Worm (Caenorhabditis elegans) whole organism, L2 larva: ENCODE results near the gene pas-6.
A peak's percentile ranks its signal among the peaks of the same experiment; 100 is the strongest.

Experiments
- C34F6.9 ChIP-seq: fragments of 150-350 bp; optimal IDR thresholded peaks from 2 replicates; lab custom pipeline; 2014; ENCODE audit warnings: missing biosample characterization, missing genetic modification characterization
- F13H6.1 ChIP-seq: sonication (generic microtip); optimal IDR thresholded peaks from 2 replicates; lab custom pipeline; 2016; ENCODE audit warnings: missing genetic modification characterization, missing compliant biosample characterization
- R02D3.7 ChIP-seq: fragments of 150-350 bp; optimal IDR thresholded peaks from 2 replicates; lab custom pipeline; 2014; ENCODE audit warnings: missing biosample characterization, missing genetic modification characterization
- Y55F3AM.14 ChIP-seq: fragments of 200-800 bp; sonication (Bioruptor generic); optimal IDR thresholded peaks from 2 replicates; lab custom pipeline; 2018; ENCODE audit warnings: mild to moderate bottlenecking, missing genetic modification characterization, missing compliant biosample characterization
- alr-1 ChIP-seq: fragments of 150-350 bp; optimal IDR thresholded peaks from 2 replicates; lab custom pipeline; 2014; ENCODE audit warnings: missing biosample characterization, missing genetic modification characterization
- aly-2 ChIP-seq: fragments of 150-350 bp; optimal IDR thresholded peaks from 2 replicates; lab custom pipeline; 2014; ENCODE audit warnings: missing biosample characterization, missing genetic modification characterization
- ama-1 ChIP-seq: fragments of 150-350 bp; optimal IDR thresholded peaks from 2 replicates; lab custom pipeline; 2018; ENCODE audit warnings: inconsistent platforms
- blmp-1 ChIP-seq: sonication (generic microtip); optimal IDR thresholded peaks from 2 replicates; lab custom pipeline; 2017; ENCODE audit warnings: missing genetic modification characterization, mild to moderate bottlenecking, missing compliant biosample characterization, antibody characterized with exemption, moderate library complexity; ENCODE audit not compliant: insufficient read depth
- ceh-16 ChIP-seq: fragments of 150-350 bp; optimal IDR thresholded peaks from 2 replicates; lab custom pipeline; 2014; ENCODE audit warnings: missing biosample characterization, missing genetic modification characterization
- ceh-82 ChIP-seq: fragments of 150-350 bp; optimal IDR thresholded peaks from 2 replicates; lab custom pipeline; 2014; ENCODE audit warnings: missing biosample characterization, missing genetic modification characterization
- crh-2 ChIP-seq: sonication (generic microtip); optimal IDR thresholded peaks from 2 replicates; lab custom pipeline; 2017; ENCODE audit warnings: missing biosample characterization, missing genetic modification characterization
- dmd-4 ChIP-seq: sonication (generic microtip); optimal IDR thresholded peaks from 2 replicates; lab custom pipeline; 2017; ENCODE audit warnings: missing biosample characterization, missing genetic modification characterization
- egl-27 ChIP-seq: sonication (generic microtip); optimal IDR thresholded peaks from 3 replicates; lab custom pipeline; 2017; ENCODE audit warnings: missing biosample characterization, missing genetic modification reagents, missing genetic modification characterization
- elt-1 ChIP-seq: fragments of 150-350 bp; optimal IDR thresholded peaks from 2 replicates; lab custom pipeline; 2014; ENCODE audit warnings: missing biosample characterization, missing genetic modification characterization
- elt-3 ChIP-seq: sonication (generic microtip); optimal IDR thresholded peaks from 2 replicates; lab custom pipeline; 2017; ENCODE audit warnings: missing biosample characterization, missing genetic modification characterization
- fos-1 ChIP-seq: fragments of 150-350 bp; optimal IDR thresholded peaks from 2 replicates; lab custom pipeline; 2014; ENCODE audit warnings: missing biosample characterization, missing genetic modification characterization
- gmeb-1 ChIP-seq: fragments of 150-350 bp; optimal IDR thresholded peaks from 2 replicates; lab custom pipeline; 2014; ENCODE audit warnings: missing biosample characterization, missing genetic modification characterization
- lin-11 ChIP-seq: fragments of 150-350 bp; sonication (generic microtip); optimal IDR thresholded peaks from 2 replicates; lab custom pipeline; 2014; ENCODE audit warnings: missing biosample characterization, missing genetic modification characterization, inconsistent platforms, mixed read lengths
- lin-13 ChIP-seq: fragments of 150-350 bp; optimal IDR thresholded peaks from 2 replicates; lab custom pipeline; 2014; ENCODE audit warnings: missing biosample characterization, missing genetic modification reagents, missing genetic modification characterization
- lin-39 ChIP-seq: fragments of 150-350 bp; optimal IDR thresholded peaks from 2 replicates; lab custom pipeline; 2014; ENCODE audit warnings: missing biosample characterization, missing genetic modification reagents, missing genetic modification characterization
- lsy-2 ChIP-seq, 2 experiments: fragments of 150-350 bp in 1 of 2; sonication (generic microtip) in 1 of 2; optimal IDR thresholded peaks; 2 replicates each; lab custom pipeline; 2014 to 2017; ENCODE audit warnings: missing biosample characterization in 2 of 2, missing genetic modification characterization in 2 of 2
- mab-5 ChIP-seq: fragments of 150-350 bp; optimal IDR thresholded peaks from 2 replicates; lab custom pipeline; 2014; ENCODE audit warnings: missing biosample characterization, missing genetic modification characterization
- mbf-1 ChIP-seq: sonication (generic microtip); optimal IDR thresholded peaks from 2 replicates; lab custom pipeline; 2017; ENCODE audit warnings: missing biosample characterization, missing genetic modification characterization
- nhr-10 ChIP-seq: sonication (generic microtip); optimal IDR thresholded peaks from 2 replicates; lab custom pipeline; 2017; ENCODE audit warnings: missing biosample characterization, missing genetic modification characterization
- nhr-11 ChIP-seq: fragments of 150-350 bp; optimal IDR thresholded peaks from 2 replicates; lab custom pipeline; 2014; ENCODE audit warnings: missing biosample characterization, missing genetic modification characterization
- nhr-12 ChIP-seq: fragments of 150-350 bp; optimal IDR thresholded peaks from 2 replicates; lab custom pipeline; 2014; ENCODE audit warnings: missing biosample characterization, missing genetic modification characterization
- nhr-129 ChIP-seq: fragments of 150-350 bp; optimal IDR thresholded peaks from 2 replicates; lab custom pipeline; 2014; ENCODE audit warnings: missing biosample characterization, missing genetic modification characterization
- nhr-21 ChIP-seq: fragments of 150-350 bp; optimal IDR thresholded peaks from 2 replicates; lab custom pipeline; 2014; ENCODE audit warnings: missing biosample characterization, missing genetic modification characterization
- nhr-237 ChIP-seq: fragments of 150-350 bp; optimal IDR thresholded peaks from 2 replicates; lab custom pipeline; 2014; ENCODE audit warnings: missing biosample characterization, missing genetic modification characterization
- nhr-6 ChIP-seq: fragments of 150-350 bp; optimal IDR thresholded peaks from 2 replicates; lab custom pipeline; 2014; ENCODE audit warnings: missing biosample characterization, missing genetic modification characterization
- nhr-77 ChIP-seq: fragments of 150-350 bp; optimal IDR thresholded peaks from 2 replicates; lab custom pipeline; 2014; ENCODE audit warnings: missing biosample characterization, missing genetic modification characterization
- peb-1 ChIP-seq: fragments of 150-350 bp; optimal IDR thresholded peaks from 2 replicates; lab custom pipeline; 2014; ENCODE audit warnings: missing biosample characterization, missing genetic modification characterization
- sem-4 ChIP-seq: fragments of 150-350 bp; optimal IDR thresholded peaks from 2 replicates; lab custom pipeline; 2014; ENCODE audit warnings: missing biosample characterization, missing genetic modification reagents, missing genetic modification characterization
- sma-3 ChIP-seq: sonication (generic microtip); optimal IDR thresholded peaks from 2 replicates; lab custom pipeline; 2016; ENCODE audit warnings: missing genetic modification reagents, missing genetic modification characterization, missing compliant biosample characterization
- sma-9 ChIP-seq, 2 experiments: fragments of 150-350 bp in 1 of 2; sonication (generic microtip) in 1 of 2; optimal IDR thresholded peaks; 2 replicates each; lab custom pipeline; 2014 to 2016; ENCODE audit warnings: missing genetic modification characterization in 2 of 2, mild to moderate bottlenecking in 1 of 2, missing biosample characterization in 1 of 2, missing compliant biosample characterization in 1 of 2, missing genetic modification reagents in 1 of 2, moderate library complexity in 1 of 2
- snpc-4 ChIP-seq: fragments of 150-350 bp; optimal IDR thresholded peaks from 2 replicates; lab custom pipeline; 2014; ENCODE audit warnings: missing biosample characterization, missing genetic modification characterization
- unc-39 ChIP-seq: fragments of 150-350 bp; optimal IDR thresholded peaks from 2 replicates; lab custom pipeline; 2014; ENCODE audit warnings: missing biosample characterization, missing genetic modification characterization
- unc-55 ChIP-seq: fragments of 150-350 bp; sonication (generic microtip); optimal IDR thresholded peaks from 3 replicates; lab custom pipeline; 2014; ENCODE audit warnings: missing biosample characterization, missing genetic modification reagents, missing genetic modification characterization
- unc-62 ChIP-seq: fragments of 150-350 bp; optimal IDR thresholded peaks from 2 replicates; lab custom pipeline; 2014; ENCODE audit warnings: missing biosample characterization, missing genetic modification reagents, missing genetic modification characterization
- zag-1 ChIP-seq: fragments of 150-350 bp; optimal IDR thresholded peaks from 2 replicates; lab custom pipeline; 2014; ENCODE audit warnings: missing biosample characterization, missing genetic modification characterization
- ztf-1 ChIP-seq: fragments of 200-800 bp; sonication (Bioruptor generic); conservative IDR thresholded peaks from 2 replicates; pipeline ENCODE4 v1.3.6; 2022; ENCODE audit warnings: missing genetic modification characterization, missing compliant biosample characterization
- ztf-11 ChIP-seq: sonication (generic microtip); optimal IDR thresholded peaks from 2 replicates; lab custom pipeline; 2017; ENCODE audit warnings: missing biosample characterization, missing genetic modification characterization
- ztf-4 ChIP-seq: fragments of 150-350 bp; optimal IDR thresholded peaks from 2 replicates; lab custom pipeline; 2014; ENCODE audit warnings: missing biosample characterization, missing genetic modification characterization

pas-6 gene

ce11 chrV:5610186-5610585 lies 26.0 kb upstream of the pas-6 start:
- TF ChIP-seq dmd-4 (tag; lab: Kevin White, UChicago) (no peak), sma-9 (GFP tag; optimal IDR thresholded peaks at IDR 0.05; lab: Kevin White, UChicago) (no peak), sma-9 (tag; optimal IDR thresholded peaks at IDR 0.05; lab: Kevin White, UChicago) (no peak), egl-27 (tag; lab: Kevin White, UChicago) (no peak), nhr-11 (tag; lab: Kevin White, UChicago) (no peak), elt-1 (no peak), nhr-10 (no peak), alr-1 (tag; lab: Kevin White, UChicago) (no peak), nhr-129 (tag; lab: Kevin White, UChicago) (no peak), sma-3 (GFP tag; lab: Kevin White, UChicago) (no peak), lsy-2 (tag; optimal IDR thresholded peaks at IDR 0.05; lab: Kevin White, UChicago) (no peak), ceh-82 (tag; lab: Kevin White, UChicago) (no peak), ztf-1 (GFP tag; lab: Robert Waterston, UW) (no peak), peb-1 (tag; lab: Kevin White, UChicago) (no peak), lin-39 (tag; lab: Kevin White, UChicago) (no peak), lin-13 (GFP tag; lab: Kevin White, UChicago) (no peak), crh-2 (tag; lab: Kevin White, UChicago) (no peak), Y55F3AM.14 (GFP tag; lab: Kevin White, UChicago) (no peak), sem-4 (no peak)

ce11 chrV:5606255-5606654 lies 22.1 kb upstream of the pas-6 start, which contains the start of gene CD4.1:
CD4.1 (plus strand) TSS chrV:5606555.
- TF ChIP-seq snpc-4 (tag; lab: Kevin White, UChicago), result no peak

ce11 chrV:5601263-5601662 lies 17.1 kb upstream of the pas-6 start, which contains the start of gene CD4.8:
CD4.8 (minus strand) TSS chrV:5601363.
- TF ChIP-seq sma-3 (GFP tag; lab: Kevin White, UChicago) (no peak), zag-1 (no peak), unc-62 (GFP tag; lab: Kevin White, UChicago) (no peak)

- TF ChIP-seq mab-5 (tag; lab: Kevin White, UChicago), result no peak
- no peak for TF ChIP-seq nhr-11 (tag; lab: Kevin White, UChicago)
- TF ChIP-seq nhr-21, result no peak
- no peak for TF ChIP-seq unc-62 (GFP tag; lab: Kevin White, UChicago)
- no peak for TF ChIP-seq nhr-6
- TF ChIP-seq elt-1, result no peak
- peak; percentile 93 for TF ChIP-seq gmeb-1
- no peak for TF ChIP-seq ztf-11 (tag; lab: Kevin White, UChicago)
- TF ChIP-seq mbf-1 (tag; lab: Kevin White, UChicago), result no peak
- TF ChIP-seq elt-3 (tag; lab: Kevin White, UChicago), result no peak
- no peak for TF ChIP-seq nhr-12 (tag; lab: Kevin White, UChicago)
- TF ChIP-seq lsy-2 (tag; optimal IDR thresholded peaks at IDR 0.05; lab: Kevin White, UChicago), result peak in 1 of 2 experiments; percentile 58
- TF ChIP-seq nhr-129 (tag; lab: Kevin White, UChicago), result peak; percentile 1
- TF ChIP-seq zag-1, result no peak
- no peak for TF ChIP-seq R02D3.7
- TF ChIP-seq ztf-1 (GFP tag; lab: Robert Waterston, UW), result no peak
- TF ChIP-seq ama-1 (lab: Kevin White, UChicago), result no peak
- TF ChIP-seq fos-1 (tag; lab: Kevin White, UChicago), result no peak
- TF ChIP-seq nhr-10, result no peak
- TF ChIP-seq alr-1 (tag; lab: Kevin White, UChicago), result no peak
- peak; percentile 61 for TF ChIP-seq snpc-4 (tag; lab: Kevin White, UChicago)
- TF ChIP-seq blmp-1 (tag; lab: Kevin White, UChicago), result no peak
- no peak for TF ChIP-seq ztf-4
- peak; percentile 56 for TF ChIP-seq unc-55 (GFP tag; lab: Kevin White, UChicago)
- no peak for TF ChIP-seq nhr-237 (tag; lab: Kevin White, UChicago)
- TF ChIP-seq C34F6.9 (tag; lab: Kevin White, UChicago), result peak; percentile 36
- no peak for TF ChIP-seq dmd-4 (tag; lab: Kevin White, UChicago)
- TF ChIP-seq F13H6.1 (tag; lab: Kevin White, UChicago), result no peak
- no peak for TF ChIP-seq nhr-77 (tag; lab: Kevin White, UChicago)
- no peak for TF ChIP-seq ceh-16
- no peak for TF ChIP-seq crh-2 (tag; lab: Kevin White, UChicago)
- no peak for TF ChIP-seq unc-39 (tag; lab: Kevin White, UChicago)
- TF ChIP-seq sma-3 (GFP tag; lab: Kevin White, UChicago), result no peak
- no peak for TF ChIP-seq aly-2 (tag; lab: Kevin White, UChicago)
- TF ChIP-seq lin-11 (tag; lab: Kevin White, UChicago), result no peak
- no peak for TF ChIP-seq ceh-82 (tag; lab: Kevin White, UChicago)
- no peak for TF ChIP-seq lin-39 (tag; lab: Kevin White, UChicago)
- TF ChIP-seq sma-9 (GFP tag; optimal IDR thresholded peaks at IDR 0.05; lab: Kevin White, UChicago), result no peak
- no peak for TF ChIP-seq sma-9 (tag; optimal IDR thresholded peaks at IDR 0.05; lab: Kevin White, UChicago)
- peak; percentile 11 for TF ChIP-seq lin-13 (GFP tag; lab: Kevin White, UChicago)
- TF ChIP-seq Y55F3AM.14 (GFP tag; lab: Kevin White, UChicago), result no peak
- TF ChIP-seq egl-27 (tag; lab: Kevin White, UChicago), result no peak
Observed at ce11 chrV:5596391-5597030, 12.4 kb upstream of the pas-6 start, which contains the start of gene zhit-1. zhit-1 (minus strand) TSS chrV:5596551.
